Fruit fly (Drosophila melanogaster): ENCODE data around the gene CG11029.
A peak's percentile ranks its signal among the peaks of the same experiment; 100 is the strongest.

The CG11029 gene

DNA sequence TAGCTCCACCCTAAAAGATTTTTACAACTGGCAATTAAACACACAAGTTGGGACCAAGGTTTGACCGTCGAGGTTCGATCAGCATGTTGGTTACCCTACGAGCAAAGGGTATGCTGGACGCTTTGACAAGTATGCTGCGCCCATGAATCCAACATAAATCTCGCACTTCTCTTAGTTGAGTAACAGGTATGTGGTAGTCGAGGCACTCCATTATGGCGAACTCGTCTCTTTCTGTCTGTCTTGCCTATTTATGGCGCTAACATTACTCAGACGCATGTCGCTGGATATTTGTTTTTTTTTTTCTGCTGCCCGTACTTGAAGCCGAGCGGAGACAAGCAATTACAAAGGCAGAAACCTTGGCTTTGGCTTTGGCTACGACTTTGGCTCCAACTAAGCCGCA lies 35.2 kb downstream of the CG11029 start (continued):
- no peak for TF ChIP-seq fd64A (GFP tag; optimal IDR thresholded peaks at IDR 0.05)
- peak; percentile 31 for TF ChIP-seq CG12769 (tag; optimal IDR thresholded peaks at IDR 0.05)
- no peak for TF ChIP-seq YL-1 (GFP tag; optimal IDR thresholded peaks at IDR 0.05)
- 0 out of 3 replicates have a peak, but pooled peaks have one; percentile 10 for TF ChIP-seq Mrtf (GFP tag; IDR thresholded peaks at IDR 0.05)
- no peak for TF ChIP-seq Elba2 (GFP tag; optimal IDR thresholded peaks at IDR 0.05)
- no peak for TF ChIP-seq CG10274 (GFP tag; optimal IDR thresholded peaks at IDR 0.05)
- no peak for TF ChIP-seq CG2678 (tag; optimal IDR thresholded peaks at IDR 0.05)
- no peak for TF ChIP-seq PHDP (tag; optimal IDR thresholded peaks at IDR 0.05)
- no peak for TF ChIP-seq BEAF-32 (GFP tag; optimal IDR thresholded peaks at IDR 0.05)
- no peak for TF ChIP-seq ftz-f1 (GFP tag; optimal IDR thresholded peaks at IDR 0.05)
- no peak for TF ChIP-seq disco-r (GFP tag; optimal IDR thresholded peaks at IDR 0.05)
- peak; percentile 16 for TF ChIP-seq CG30403 (GFP tag; optimal IDR thresholded peaks at IDR 0.05)
- no peak for TF ChIP-seq Hand (GFP tag; optimal IDR thresholded peaks at IDR 0.05)
- no peak for TF ChIP-seq CG9932 (GFP tag; IDR thresholded peaks at IDR 0.05)
- peak; percentile 10 for TF ChIP-seq CG7839 (tag; optimal IDR thresholded peaks at IDR 0.05)
- TF ChIP-seq CG17359 (tag; optimal IDR thresholded peaks at IDR 0.05): peak; percentile 1
- TF ChIP-seq wdn (GFP tag; IDR thresholded peaks at IDR 0.05): no peak
- TF ChIP-seq Bdp1 (GFP tag; optimal IDR thresholded peaks at IDR 0.05): no peak
- TF ChIP-seq Doc3 (GFP tag; IDR thresholded peaks at IDR 0.05; ENCODE audit: partially characterized antibody): 0 out of 3 replicates have a peak, but pooled peaks have one; percentile 29
- TF ChIP-seq CG18011 (GFP tag; optimal IDR thresholded peaks at IDR 0.05): no peak
- TF ChIP-seq CG8089 (GFP tag; optimal IDR thresholded peaks at IDR 0.05): no peak
- TF ChIP-seq ato (GFP tag; IDR thresholded peaks at IDR 0.05; ENCODE audit: partially characterized antibody): peak; percentile 54; the same call in 1 of the 2 replicates
- TF ChIP-seq Dp (GFP tag; optimal IDR thresholded peaks at IDR 0.05): no peak
- no peak for TF ChIP-seq HmgD (GFP tag; optimal IDR thresholded peaks at IDR 0.05)
- TF ChIP-seq Scr (GFP tag; IDR thresholded peaks at IDR 0.05; ENCODE audit: partially characterized antibody): peak; percentile 45; the same call in 1 of the 2 replicates
- TF ChIP-seq MBD-R2 (GFP tag; IDR thresholded peaks at IDR 0.05): no peak
- no peak for TF ChIP-seq CG30431 (GFP tag; optimal IDR thresholded peaks at IDR 0.05)
- no peak for TF ChIP-seq CG10147 (GFP tag; optimal IDR thresholded peaks at IDR 0.05)
- no peak for TF ChIP-seq CG15479 (GFP tag; optimal IDR thresholded peaks at IDR 0.05)
- TF ChIP-seq Trl (optimal IDR thresholded peaks at IDR 0.05): no peak
- no peak for TF ChIP-seq Trl (GFP tag; optimal IDR thresholded peaks at IDR 0.05)
- TF ChIP-seq schlank (tag; optimal IDR thresholded peaks at IDR 0.05): no peak
- TF ChIP-seq HHEX (GFP tag; optimal IDR thresholded peaks at IDR 0.05): no peak
- TF ChIP-seq CG14710 (tag; optimal IDR thresholded peaks at IDR 0.05): no peak
- no peak for TF ChIP-seq CG11398 (GFP tag; optimal IDR thresholded peaks at IDR 0.05)
- no peak for TF ChIP-seq Fer1 (GFP tag; optimal IDR thresholded peaks at IDR 0.05)
- TF ChIP-seq Mes4 (GFP tag; optimal IDR thresholded peaks at IDR 0.05): no peak
- TF ChIP-seq dimm (GFP tag; IDR thresholded peaks at IDR 0.05): no peak
- no peak for TF ChIP-seq dm (GFP tag; optimal IDR thresholded peaks at IDR 0.05)
- 0 out of 2 replicates have a peak, but pooled peaks have one; percentile 14 for TF ChIP-seq CG17612 (GFP tag; IDR thresholded peaks at IDR 0.05)
- TF ChIP-seq chif (GFP tag; optimal IDR thresholded peaks at IDR 0.05): no peak
- TF ChIP-seq btn (GFP tag; optimal IDR thresholded peaks at IDR 0.05): no peak
- TF ChIP-seq crc (GFP tag; optimal IDR thresholded peaks at IDR 0.05): no peak
- TF ChIP-seq pan (optimal IDR thresholded peaks at IDR 0.05): no peak
- peak in 1 of 2 experiments; percentile 42 for TF ChIP-seq pan (GFP tag; optimal IDR thresholded peaks at IDR 0.05 in 1 of 2, IDR thresholded peaks at IDR 0.05 in 1 of 2)
- TF ChIP-seq CG10431 (GFP tag; optimal IDR thresholded peaks at IDR 0.05): no peak
- TF ChIP-seq tap (tag; optimal IDR thresholded peaks at IDR 0.05): no peak
- TF ChIP-seq Usf (GFP tag; optimal IDR thresholded peaks at IDR 0.05): no peak
- TF ChIP-seq CG11247 (GFP tag; IDR thresholded peaks at IDR 0.05): no peak
- TF ChIP-seq CG1832 (GFP tag; optimal IDR thresholded peaks at IDR 0.05): no peak
- no peak for TF ChIP-seq Camta (GFP tag; optimal IDR thresholded peaks at IDR 0.05)

Data from whole organism, embryonic.